Worm (Caenorhabditis elegans) whole organism, L4/young adult: ENCODE data around the gene rnp-9.

ENCODE experiments used
- W03F9.2 ChIP-seq: fragments of 150-350 bp; optimal IDR thresholded peaks from 2 replicates; lab custom pipeline; 2014; ENCODE audit warnings: missing biosample characterization, missing genetic modification characterization
- dao-5 ChIP-seq: sonication (generic microtip); optimal IDR thresholded peaks from 2 replicates; lab custom pipeline; 2016; ENCODE audit warnings: missing genotype, missing genetic modification characterization, moderate library complexity, missing compliant biosample characterization
- him-1 ChIP-seq: sonication (generic microtip); optimal IDR thresholded peaks from 2 replicates; lab custom pipeline; 2016; ENCODE audit warnings: missing genotype, missing genetic modification reagents, missing genetic modification characterization, missing compliant biosample characterization

rnp-9 gene

ce11 chrX:10215429-10215828 is 48.3 kb downstream of the rnp-9 start, which contains the start of gene F44A6.4:
Gene F44A6.4 (minus strand): TSS chrX:10215495.
- no peak for TF ChIP-seq dao-5
- no peak for TF ChIP-seq W03F9.2 (tag; lab: Kevin White, UChicago)
- no peak for TF ChIP-seq him-1

ce11 chrX:10216344-10216743 is 49.2 kb downstream of the rnp-9 start:
- TF ChIP-seq W03F9.2 (tag; lab: Kevin White, UChicago) = no peak
- TF ChIP-seq dao-5 = no peak
- no peak for TF ChIP-seq him-1

- TF ChIP-seq dao-5 (no peak), him-1 (no peak), W03F9.2 (tag; lab: Kevin White, UChicago) (no peak)
Observed at ce11 chrX:10216857-10217256, 49.8 kb downstream of the rnp-9 start.

- TF ChIP-seq him-1 (no peak), W03F9.2 (tag; lab: Kevin White, UChicago) (no peak), dao-5 (no peak)
Observed at ce11 chrX:10218779-10219178, 51.7 kb downstream of the rnp-9 start, which contains the start of gene F44A6.5. Gene F44A6.5 (minus strand): TSS chrX:10218929.

ce11 chrX:10219184-10219705 is 52.1 kb downstream of the rnp-9 start:
- TF ChIP-seq him-1 = no peak
- TF ChIP-seq dao-5 = no peak
- no peak for TF ChIP-seq W03F9.2 (tag; lab: Kevin White, UChicago)
